Fruit fly (Drosophila melanogaster): ENCODE results near the gene Ork1.

Ork1 gene

DNA sequence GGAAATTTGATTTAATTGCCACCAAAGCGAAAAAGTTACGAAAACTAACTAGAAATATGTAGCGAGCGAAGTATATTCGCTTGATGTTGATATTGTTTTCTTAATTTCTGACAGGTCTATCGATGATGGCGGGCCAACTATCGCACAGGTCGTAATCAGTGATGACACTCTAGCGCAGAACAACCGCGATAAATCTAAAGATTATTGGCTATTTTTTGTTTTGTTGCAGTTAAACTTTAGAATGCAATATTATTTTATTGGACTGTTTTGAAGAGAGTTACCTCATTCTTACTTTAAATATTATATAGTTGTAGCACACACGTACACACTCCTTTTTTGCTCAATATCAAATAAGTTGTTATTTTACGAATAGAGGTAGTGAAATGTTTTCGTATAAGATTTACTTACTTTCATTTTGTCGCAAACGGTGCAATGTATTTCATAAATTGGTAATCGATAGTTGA, 44.0 kb downstream of the Ork1 start, which contains the start of gene sbr (continued):
- TF ChIP-seq Hr78 (GFP tag; optimal IDR thresholded peaks at IDR 0.05) = no peak
- TF ChIP-seq zen (tag; optimal IDR thresholded peaks at IDR 0.05) = no peak
- TF ChIP-seq Deaf1 (tag; optimal IDR thresholded peaks at IDR 0.05) = no peak
- no peak for TF ChIP-seq CG2202 (tag; optimal IDR thresholded peaks at IDR 0.05)
- TF ChIP-seq CG16863 (GFP tag; optimal IDR thresholded peaks at IDR 0.05) = no peak
- no peak for TF ChIP-seq Six4 (GFP tag; optimal IDR thresholded peaks at IDR 0.05)
- no peak for TF ChIP-seq nerfin-1 (tag; optimal IDR thresholded peaks at IDR 0.05)
- TF ChIP-seq Stat92E (GFP tag; optimal IDR thresholded peaks at IDR 0.05) = no peak
- TF ChIP-seq HHEX (GFP tag; optimal IDR thresholded peaks at IDR 0.05) = no peak
- TF ChIP-seq Atf3 (GFP tag; optimal IDR thresholded peaks at IDR 0.05) = no peak
- no peak for TF ChIP-seq BtbVII (GFP tag; optimal IDR thresholded peaks at IDR 0.05)
- TF ChIP-seq dati (GFP tag; IDR thresholded peaks at IDR 0.05) = no peak
- no peak for TF ChIP-seq shn (GFP tag; optimal IDR thresholded peaks at IDR 0.05)
- TF ChIP-seq pb (GFP tag; optimal IDR thresholded peaks at IDR 0.05) = no peak
- no peak for TF ChIP-seq CG12155 (GFP tag; optimal IDR thresholded peaks at IDR 0.05)
- no peak for TF ChIP-seq zfh2 (GFP tag; optimal IDR thresholded peaks at IDR 0.05)
- peak; percentile 52 for TF ChIP-seq CG14710 (tag; optimal IDR thresholded peaks at IDR 0.05)
- no peak for TF ChIP-seq zfh1 (GFP tag; IDR thresholded peaks at IDR 0.05)
- TF ChIP-seq CG7963 (GFP tag; IDR thresholded peaks at IDR 0.05; ENCODE audit: partially characterized antibody) = peak; percentile 64; the same call in 1 of the 3 replicates
- no peak for TF ChIP-seq CG15601 (tag; optimal IDR thresholded peaks at IDR 0.05)
- TF ChIP-seq Vsx1 (GFP tag; optimal IDR thresholded peaks at IDR 0.05) = no peak
- no peak for TF ChIP-seq sima (GFP tag; optimal IDR thresholded peaks at IDR 0.05)
- no peak for TF ChIP-seq Dbx (GFP tag; IDR thresholded peaks at IDR 0.05)
- no peak for TF ChIP-seq CG10543 (GFP tag; optimal IDR thresholded peaks at IDR 0.05)
- TF ChIP-seq CG7786 (GFP tag; optimal IDR thresholded peaks at IDR 0.05) = peak; percentile 2
- TF ChIP-seq CG13424 (tag; optimal IDR thresholded peaks at IDR 0.05) = peak; percentile 22
- no peak for TF ChIP-seq Adf1 (GFP tag; IDR thresholded peaks at IDR 0.05)
- TF ChIP-seq YL-1 (GFP tag; optimal IDR thresholded peaks at IDR 0.05) = no peak
- no peak for TF ChIP-seq CG32767 (GFP tag; IDR thresholded peaks at IDR 0.05)
- TF ChIP-seq Dp (GFP tag; optimal IDR thresholded peaks at IDR 0.05) = peak; percentile 29
- TF ChIP-seq repo (GFP tag; optimal IDR thresholded peaks at IDR 0.05) = no peak
- no peak for TF ChIP-seq CG8478 (optimal IDR thresholded peaks at IDR 0.05)
- TF ChIP-seq CG11456 (GFP tag; IDR thresholded peaks at IDR 0.05) = no peak
- TF ChIP-seq Antp (GFP tag; optimal IDR thresholded peaks at IDR 0.05) = no peak
- no peak for TF ChIP-seq CG6683 (GFP tag; optimal IDR thresholded peaks at IDR 0.05)
- no peak for TF ChIP-seq pita (GFP tag; optimal IDR thresholded peaks at IDR 0.05)
- no peak for TF ChIP-seq CkIIα-i1 (GFP tag; IDR thresholded peaks at IDR 0.05)
- TF ChIP-seq Sox100B (GFP tag; optimal IDR thresholded peaks at IDR 0.05) = no peak
- no peak for TF ChIP-seq C15 (GFP tag; IDR thresholded peaks at IDR 0.05)
- TF ChIP-seq CG9727 (GFP tag; optimal IDR thresholded peaks at IDR 0.05) = peak; percentile 8
- no peak for TF ChIP-seq CG11085 (GFP tag; IDR thresholded peaks at IDR 0.05)
- no peak for TF ChIP-seq HmgZ (tag; optimal IDR thresholded peaks at IDR 0.05)
- no peak for TF ChIP-seq CG4282 (GFP tag; optimal IDR thresholded peaks at IDR 0.05)
- TF ChIP-seq Hand (GFP tag; optimal IDR thresholded peaks at IDR 0.05) = no peak
- no peak for TF ChIP-seq Hmr (GFP tag; optimal IDR thresholded peaks at IDR 0.05)
- no peak for TF ChIP-seq bowl (GFP tag; IDR thresholded peaks at IDR 0.05)
- TF ChIP-seq dmrt11E (tag; optimal IDR thresholded peaks at IDR 0.05) = peak; percentile 5
- TF ChIP-seq da (GFP tag; optimal IDR thresholded peaks at IDR 0.05) = no peak
- TF ChIP-seq hbn (GFP tag; IDR thresholded peaks at IDR 0.05; ENCODE audit: partially characterized antibody) = peak; percentile 53; the same call in 1 of the 2 replicates
- peak; percentile 87 for TF ChIP-seq CG16813 (GFP tag; IDR thresholded peaks at IDR 0.05; ENCODE audit: partially characterized antibody)
- no peak for TF ChIP-seq dysf (GFP tag; IDR thresholded peaks at IDR 0.05)

All from whole organism, embryonic.